Worm (Caenorhabditis elegans): ENCODE results near the gene ZC239.5.

DNA sequence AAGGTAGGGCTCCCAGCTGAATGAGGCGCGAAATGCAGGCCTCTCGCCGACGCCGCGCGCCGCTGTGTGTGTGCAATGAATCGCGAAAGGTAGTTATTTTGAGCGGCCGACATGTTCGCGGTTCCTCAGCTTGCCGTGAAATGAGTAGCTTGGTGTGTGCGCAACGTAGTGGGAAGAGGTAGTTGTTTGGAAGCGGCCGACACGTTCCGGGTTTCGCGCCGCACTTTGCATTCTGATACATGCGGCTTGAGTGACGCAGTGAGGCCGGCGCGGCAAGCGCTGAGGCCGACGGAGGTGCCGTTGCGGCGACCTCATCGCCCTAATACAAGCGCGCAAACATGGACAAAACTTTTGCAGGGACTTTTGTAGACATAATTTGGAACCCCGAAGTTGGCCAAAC is 14.7 kb upstream of the ZC239.5 start:
- TF ChIP-seq flt-1 (GFP tag; IDR thresholded peaks at IDR 0.05) (no peak), cog-1 (tag; optimal IDR thresholded peaks at IDR 0.05) (no peak)

Measured in whole organism, midembryonic.